Fruit fly (Drosophila melanogaster) whole organism, wandering third instar larva: ENCODE measurements around the gene CG31091.

ENCODE experiments used
- CG32264 ChIP-seq: fragments of 200-800 bp; sonication (Bioruptor generic); optimal IDR thresholded peaks from 2 replicates; lab custom pipeline; 2016; ENCODE audit warnings: missing biosample characterization, missing genetic modification characterization
- Dfd ChIP-seq: fragments of >200 bp; optimal IDR thresholded peaks from 2 replicates; lab custom pipeline; 2017; ENCODE audit warnings: missing biosample characterization, missing genetic modification characterization
- Hr83 ChIP-seq: fragments of 200-300 bp; sonication (Bioruptor generic); optimal IDR thresholded peaks from 2 replicates; lab custom pipeline; 2016; ENCODE audit warnings: missing biosample characterization, mild to moderate bottlenecking, missing genetic modification characterization, moderate library complexity; ENCODE audit not compliant: poor library complexity, severe bottlenecking
- Mio ChIP-seq: sonication (Bioruptor generic); optimal IDR thresholded peaks from 2 replicates; lab custom pipeline; 2016; ENCODE audit warnings: missing biosample characterization, missing genetic modification characterization
- Sp1 ChIP-seq: fragments of 200-800 bp; sonication (Bioruptor generic); optimal IDR thresholded peaks from 3 replicates; lab custom pipeline; 2019; ENCODE audit warnings: missing biosample characterization, mild to moderate bottlenecking, missing genetic modification characterization, moderate library complexity
- dl ChIP-seq, 2 experiments: fragments of 175-275, 200-275 bp in 1 of 2; fragments of 200-275 bp in 1 of 2; sonication (Bioruptor generic); optimal IDR thresholded peaks; lab custom pipeline; 2018; ENCODE audit warnings: mild to moderate bottlenecking in 2 of 2, missing biosample characterization in 2 of 2, missing genetic modification characterization in 2 of 2, moderate library complexity in 2 of 2; ENCODE audit not compliant: partially characterized antibody in 2 of 2, insufficient read depth in 1 of 2
- fru ChIP-seq: fragments of 200-800 bp; sonication (Bioruptor generic); optimal IDR thresholded peaks from 3 replicates; lab custom pipeline; 2016; ENCODE audit warnings: missing biosample characterization, mild to moderate bottlenecking, missing genetic modification characterization
- h ChIP-seq: fragments of 200-800 bp; sonication (Bioruptor generic); optimal IDR thresholded peaks from 3 replicates; lab custom pipeline; 2016; ENCODE audit warnings: missing biosample characterization, mild to moderate bottlenecking, missing genetic modification characterization
- sv ChIP-seq: fragments of 200-800 bp; sonication (Bioruptor generic); optimal IDR thresholded peaks from 3 replicates; lab custom pipeline; 2016; ENCODE audit warnings: missing biosample characterization, missing genetic modification characterization
- usp ChIP-seq: fragments of >200 bp; optimal IDR thresholded peaks from 2 replicates; lab custom pipeline; 2017; ENCODE audit warnings: missing biosample characterization, missing genetic modification characterization

dm6 chr3R:25881915-25882314, 17.8 kb upstream of the CG31091 start, which contains the start of gene SppL:
- TF ChIP-seq sv (GFP tag; lab: Kevin White, UChicago) (no peak), Hr83 (GFP tag; lab: Kevin White, UChicago) (no peak), dl (GFP tag; optimal IDR thresholded peaks at IDR 0.05; lab: Kevin White, UChicago; ENCODE audit: insufficient read depth in 1 of 2, partially characterized antibody in 2 of 2) (no peak), CG32264 (GFP tag; lab: Kevin White, UChicago) (no peak), Mio (no peak), Dfd (GFP tag; lab: Kevin White, UChicago) (no peak), usp (GFP tag; lab: Kevin White, UChicago) (no peak), h (GFP tag; lab: Kevin White, UChicago) (no peak), fru (GFP tag; lab: Kevin White, UChicago) (no peak), Sp1 (GFP tag; lab: Kevin White, UChicago) (no peak)
